Fruit fly (Drosophila melanogaster) S2 (cell line): ENCODE results near the gene Drgx.

Source experiments
- CG8478 ChIP-seq: fragments of >200 bp; optimal IDR thresholded peaks from 2 replicates; lab custom pipeline; 2018
- CTCF ChIP-seq, 2 experiments: fragments of >200 bp; optimal IDR thresholded peaks; 2 replicates each; lab custom pipeline; 2018

dm6 chr2L:3629466-3629865 is 33.1 kb upstream of the Drgx start:
- TF ChIP-seq CTCF (optimal IDR thresholded peaks at IDR 0.05; lab: Kevin White, UChicago) = no peak
- TF ChIP-seq CG8478 = no peak
